Comparison of ENCODE assay signal across 1 fruit fly cellular context in the genomic region with DNA sequence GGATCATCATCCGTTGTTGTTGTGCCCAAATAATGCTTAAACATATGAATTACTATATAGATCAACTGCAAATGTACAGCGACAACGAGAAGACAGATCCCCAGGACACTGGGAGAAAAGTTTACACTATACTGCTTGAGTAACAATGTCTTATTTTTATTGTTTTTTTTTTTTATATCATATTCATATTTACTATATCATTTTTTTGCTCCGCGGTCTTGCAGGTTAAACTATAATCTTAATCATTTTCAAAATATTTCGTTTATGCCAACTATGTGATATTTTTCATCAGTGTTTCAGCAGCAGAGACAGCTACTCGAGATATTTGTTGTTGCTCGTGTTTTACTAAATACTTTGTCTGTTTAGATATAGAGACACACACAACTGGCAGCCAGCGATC.
TF ChIP-seq lines count a peak whose summit lies in the region.

No protein-coding gene starts in this region.

TF ChIP-seq in whole organism, embryonic, 481 proteins besides CTCF, POLR2A, EP300 and RAD21 (continued from another document):
- no peak for TF ChIP-seq Myb (GFP tag; optimal IDR thresholded peaks at IDR 0.05; lab: Kevin White, UChicago)
- no peak for TF ChIP-seq tll (GFP tag; optimal IDR thresholded peaks at IDR 0.05; lab: Kevin White, UChicago)
- peak; percentile 14 for TF ChIP-seq CG10431 (GFP tag; optimal IDR thresholded peaks at IDR 0.05; lab: Kevin White, UChicago)
- no peak for TF ChIP-seq CG13287 (GFP tag; IDR thresholded peaks at IDR 0.05; lab: Robert Waterston, UW; ENCODE audit: partially characterized antibody)
- peak; percentile 73 for TF ChIP-seq phol (tag; optimal IDR thresholded peaks at IDR 0.05; lab: Kevin White, UChicago)
- no peak for TF ChIP-seq ash1 (GFP tag; optimal IDR thresholded peaks at IDR 0.05; lab: Kevin White, UChicago)
- no peak for TF ChIP-seq cg (GFP tag; optimal IDR thresholded peaks at IDR 0.05; lab: Kevin White, UChicago)
- TF ChIP-seq ssp (GFP tag; IDR thresholded peaks at IDR 0.05; lab: Robert Waterston, UW), result no peak
- TF ChIP-seq scrt (GFP tag; optimal IDR thresholded peaks at IDR 0.05; lab: Kevin White, UChicago), result peak; percentile 1
- TF ChIP-seq mam (GFP tag; optimal IDR thresholded peaks at IDR 0.05; lab: Kevin White, UChicago), result no peak
- TF ChIP-seq zfh1 (GFP tag; IDR thresholded peaks at IDR 0.05; lab: Robert Waterston, UW), result peak; percentile 80
- no peak for TF ChIP-seq CG17612 (GFP tag; IDR thresholded peaks at IDR 0.05; lab: Robert Waterston, UW)
- peak; percentile 57 for TF ChIP-seq Ada2b (GFP tag; IDR thresholded peaks at IDR 0.05; lab: Robert Waterston, UW)
- TF ChIP-seq HLH3B (GFP tag; IDR thresholded peaks at IDR 0.05; lab: Robert Waterston, UW), result peak; percentile 76
- peak; percentile 17 for TF ChIP-seq oc (tag; optimal IDR thresholded peaks at IDR 0.05; lab: Kevin White, UChicago)
- no peak for TF ChIP-seq Side (GFP tag; optimal IDR thresholded peaks at IDR 0.05; lab: Kevin White, UChicago)
- TF ChIP-seq nerfin-1 (tag; optimal IDR thresholded peaks at IDR 0.05; lab: Kevin White, UChicago), result peak; percentile 31
- peak; percentile 1 for TF ChIP-seq Mad (GFP tag; optimal IDR thresholded peaks at IDR 0.05; lab: Kevin White, UChicago)
